Worm (Caenorhabditis elegans) whole organism, early embryonic: ENCODE measurements around the gene gpa-11.

Experiments
- B0310.2 ChIP-seq: sonication (generic microtip); optimal IDR thresholded peaks from 2 replicates; lab custom pipeline; 2016; ENCODE audit warnings: mild to moderate bottlenecking, missing genetic modification characterization, missing compliant biosample characterization
- F13C5.2 ChIP-seq: sonication (generic microtip); optimal IDR thresholded peaks from 2 replicates; lab custom pipeline; 2017; ENCODE audit warnings: mild to moderate bottlenecking, missing genetic modification characterization, inconsistent platforms, missing compliant biosample characterization
- aly-1 ChIP-seq: sonication (generic microtip); optimal IDR thresholded peaks from 2 replicates; lab custom pipeline; 2016; ENCODE audit warnings: missing genetic modification characterization, missing compliant biosample characterization
- ama-1 ChIP-seq: fragments of 150-350 bp; optimal IDR thresholded peaks from 2 replicates; lab custom pipeline; 2014
- ceh-13 ChIP-seq: fragments of 200-800 bp; sonication (Bioruptor generic); optimal IDR thresholded peaks from 2 replicates; lab custom pipeline; 2018; ENCODE audit warnings: mild to moderate bottlenecking, missing genetic modification characterization, missing compliant biosample characterization
- ceh-36 ChIP-seq: sonication (generic microtip); optimal IDR thresholded peaks from 2 replicates; lab custom pipeline; 2016; ENCODE audit warnings: missing genetic modification characterization, inconsistent platforms, missing compliant biosample characterization
- ets-7 ChIP-seq: sonication (generic microtip); optimal IDR thresholded peaks from 2 replicates; lab custom pipeline; 2016; ENCODE audit warnings: missing genotype, missing genetic modification characterization, missing compliant biosample characterization
- flt-1 ChIP-seq: fragments of 200-800 bp; sonication (Bioruptor generic); IDR thresholded peaks from 2 replicates; pipeline ENCODE4 v1.3.6; 2022; ENCODE audit warnings: missing genetic modification characterization, missing compliant biosample characterization
- hmbx-1 ChIP-seq: sonication (generic microtip); optimal IDR thresholded peaks from 2 replicates; lab custom pipeline; 2016; ENCODE audit warnings: mild to moderate bottlenecking, missing genetic modification characterization, missing compliant biosample characterization
- hmg-4 ChIP-seq: fragments of 200-800 bp; sonication (Bioruptor generic); optimal IDR thresholded peaks from 2 replicates; lab custom pipeline; 2018; ENCODE audit warnings: mild to moderate bottlenecking, missing genetic modification characterization, missing compliant biosample characterization
- hnd-1 ChIP-seq: sonication (generic microtip); optimal IDR thresholded peaks from 2 replicates; lab custom pipeline; 2016; ENCODE audit warnings: missing genetic modification characterization, missing compliant biosample characterization
- pes-1 ChIP-seq: fragments of 200-800 bp; sonication (Bioruptor generic); IDR thresholded peaks from 2 replicates; pipeline ENCODE4 v1.3.6; 2022; ENCODE audit warnings: missing genetic modification reagents, missing genetic modification characterization, missing compliant biosample characterization
- scrt-1 ChIP-seq: fragments of 200-800 bp; sonication (Bioruptor generic); IDR thresholded peaks from 2 replicates; pipeline ENCODE4 v1.3.6; 2022; ENCODE audit warnings: missing genetic modification characterization, missing compliant biosample characterization
- sea-1 ChIP-seq: fragments of 200-800 bp; sonication (Bioruptor generic); conservative IDR thresholded peaks from 2 replicates; pipeline ENCODE4 v1.3.6; 2022; ENCODE audit warnings: missing genetic modification characterization, missing compliant biosample characterization
- tbx-11 ChIP-seq: fragments of 200-800 bp; sonication (Bioruptor generic); IDR thresholded peaks from 2 replicates; pipeline ENCODE4 v1.3.6; 2022; ENCODE audit warnings: missing genetic modification characterization, missing compliant biosample characterization
- tbx-37 ChIP-seq: fragments of 200-800 bp; sonication (Bioruptor generic); conservative IDR thresholded peaks from 2 replicates; pipeline ENCODE4 v1.3.6; 2022; ENCODE audit warnings: missing genetic modification reagents, missing genetic modification characterization, missing compliant biosample characterization
- tra-4 ChIP-seq: sonication (generic microtip); optimal IDR thresholded peaks from 2 replicates; lab custom pipeline; 2017; ENCODE audit warnings: missing genetic modification characterization, missing compliant biosample characterization

gpa-11 gene

DNA sequence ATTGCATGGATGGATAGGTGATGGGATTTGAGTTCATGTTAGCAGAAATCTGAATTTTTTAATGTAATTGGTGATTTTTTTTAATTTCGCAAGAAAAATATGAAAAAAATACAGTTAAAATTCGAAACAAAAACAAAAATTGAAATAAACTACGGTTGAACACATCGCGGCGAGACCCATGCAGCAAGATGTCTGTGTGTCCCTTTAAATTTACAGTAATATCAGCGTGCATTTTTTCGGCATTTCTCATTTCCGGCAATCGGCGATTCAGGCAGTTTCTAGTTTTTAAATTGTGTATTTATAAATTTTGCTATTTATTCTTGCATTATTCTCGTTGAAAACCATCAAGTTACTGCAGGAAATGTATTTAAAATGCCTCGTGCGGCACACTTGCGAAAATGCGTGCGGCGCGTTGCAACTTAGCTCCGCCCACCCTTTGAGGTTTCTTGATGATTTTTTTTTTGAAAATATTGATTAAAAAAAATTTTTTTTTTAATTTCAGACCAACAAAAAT lies 9.2 kb upstream of the gpa-11 start, which contains the start of the genes fbxc-44 and C16A11.2:
Gene fbxc-44, minus strand, starts transcription at position 51 of the 514 bp plus-strand sequence.
Gene C16A11.2, plus strand, starts transcription at position 503 of the 514 bp plus-strand sequence.
- TF ChIP-seq tra-4 (tag; lab: Kevin White, UChicago) (peak; percentile 15), scrt-1 (GFP tag; lab: Robert Waterston, UW) (peak; percentile 76), sea-1 (0 out of 2 replicates have a peak, but pooled peaks have one; percentile 42), hmg-4 (GFP tag; lab: Kevin White, UChicago) (peak; percentile 63), tbx-37 (GFP tag; lab: Robert Waterston, UW) (peak; percentile 74), ceh-36 (tag; lab: Kevin White, UChicago) (peak; percentile 77), ceh-13 (peak; percentile 48), flt-1 (peak; percentile 68), ets-7 (no peak), B0310.2 (tag; lab: Kevin White, UChicago) (peak; percentile 17), F13C5.2 (tag; lab: Kevin White, UChicago) (peak; percentile 84), hnd-1 (peak; percentile 58), hmbx-1 (tag; lab: Kevin White, UChicago) (peak; percentile 11), tbx-11 (GFP tag; lab: Robert Waterston, UW) (peak; percentile 79), ama-1 (lab: Kevin White, UChicago) (no peak), aly-1 (tag; lab: Kevin White, UChicago) (peak; percentile 51), pes-1 (peak; percentile 88)

DNA sequence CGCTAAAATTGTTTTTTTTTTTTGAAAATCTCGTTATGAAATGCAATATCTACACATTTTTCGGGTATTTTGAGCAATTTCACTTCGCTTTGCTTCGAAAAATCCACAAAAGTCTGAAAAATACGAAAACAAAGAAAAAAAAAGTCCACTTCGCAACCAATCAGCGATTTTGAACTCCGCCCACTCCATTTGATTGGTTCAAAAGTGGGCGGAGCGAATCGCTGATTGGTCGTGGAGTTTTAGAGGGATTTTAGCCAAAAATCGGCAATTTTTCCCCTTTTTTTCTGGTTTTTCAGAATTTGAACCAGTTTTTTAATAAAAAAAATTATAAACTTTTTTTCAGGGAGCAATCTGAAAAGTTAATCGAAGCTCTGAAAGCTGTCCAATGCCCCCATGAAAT lies 8.0 kb upstream of the gpa-11 start:
- no peak for TF ChIP-seq pes-1
- no peak for TF ChIP-seq ceh-13
- no peak for TF ChIP-seq ets-7
- TF ChIP-seq aly-1 (tag; lab: Kevin White, UChicago), result no peak
- TF ChIP-seq hnd-1, result no peak
- no peak for TF ChIP-seq hmbx-1 (tag; lab: Kevin White, UChicago)
- TF ChIP-seq ceh-36 (tag; lab: Kevin White, UChicago), result no peak
- TF ChIP-seq tbx-37 (GFP tag; lab: Robert Waterston, UW), result no peak
- no peak for TF ChIP-seq F13C5.2 (tag; lab: Kevin White, UChicago)
- TF ChIP-seq ama-1 (lab: Kevin White, UChicago), result no peak
- TF ChIP-seq B0310.2 (tag; lab: Kevin White, UChicago), result no peak
- TF ChIP-seq sea-1, result no peak
- no peak for TF ChIP-seq hmg-4 (GFP tag; lab: Kevin White, UChicago)
- no peak for TF ChIP-seq scrt-1 (GFP tag; lab: Robert Waterston, UW)
- TF ChIP-seq tra-4 (tag; lab: Kevin White, UChicago), result no peak
- TF ChIP-seq tbx-11 (GFP tag; lab: Robert Waterston, UW), result no peak
- TF ChIP-seq flt-1, result no peak

DNA sequence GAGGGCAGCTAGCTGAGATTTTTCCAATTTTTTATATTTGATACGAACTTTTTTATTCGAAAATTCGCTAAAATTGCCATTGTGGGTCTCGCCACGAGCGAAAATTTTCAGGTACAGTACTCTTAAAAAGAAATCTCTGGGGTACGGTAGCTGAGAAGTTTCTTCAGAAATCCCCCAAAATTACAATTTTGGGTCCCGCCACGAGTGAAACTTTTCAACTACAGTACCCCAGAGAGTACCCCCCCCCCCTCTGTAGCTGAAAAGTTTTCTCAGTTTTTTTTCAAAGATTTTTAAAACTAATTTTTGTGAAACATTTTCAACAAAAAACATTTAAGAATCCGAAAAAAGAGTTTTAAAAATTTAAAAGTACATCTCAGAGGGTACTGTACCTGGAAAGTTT lies 2.0 kb upstream of the gpa-11 start:
- TF ChIP-seq scrt-1 (GFP tag; lab: Robert Waterston, UW) (no peak), ama-1 (lab: Kevin White, UChicago) (no peak), flt-1 (no peak), tra-4 (tag; lab: Kevin White, UChicago) (no peak), hnd-1 (no peak), tbx-11 (GFP tag; lab: Robert Waterston, UW) (no peak), F13C5.2 (tag; lab: Kevin White, UChicago) (no peak), aly-1 (tag; lab: Kevin White, UChicago) (no peak), hmg-4 (GFP tag; lab: Kevin White, UChicago) (no peak), ceh-13 (no peak), ceh-36 (tag; lab: Kevin White, UChicago) (no peak), sea-1 (no peak), pes-1 (no peak), tbx-37 (GFP tag; lab: Robert Waterston, UW) (no peak), hmbx-1 (tag; lab: Kevin White, UChicago) (no peak), B0310.2 (tag; lab: Kevin White, UChicago) (no peak), ets-7 (no peak)

ce11 chrII:4256541-4257001 lies 9.6 kb downstream of the gpa-11 start, which contains the start of gene C16A11.7:
TSS of gene C16A11.7 (minus strand) at chrII:4256951.
- TF ChIP-seq tbx-11 (GFP tag; lab: Robert Waterston, UW) (no peak), aly-1 (tag; lab: Kevin White, UChicago) (no peak), hnd-1 (no peak), sea-1 (no peak), B0310.2 (tag; lab: Kevin White, UChicago) (no peak), pes-1 (no peak), tbx-37 (GFP tag; lab: Robert Waterston, UW) (no peak), ama-1 (lab: Kevin White, UChicago) (no peak), hmbx-1 (tag; lab: Kevin White, UChicago) (no peak), ceh-36 (tag; lab: Kevin White, UChicago) (no peak), F13C5.2 (tag; lab: Kevin White, UChicago) (no peak), ceh-13 (no peak), ets-7 (no peak), hmg-4 (GFP tag; lab: Kevin White, UChicago) (no peak)

DNA sequence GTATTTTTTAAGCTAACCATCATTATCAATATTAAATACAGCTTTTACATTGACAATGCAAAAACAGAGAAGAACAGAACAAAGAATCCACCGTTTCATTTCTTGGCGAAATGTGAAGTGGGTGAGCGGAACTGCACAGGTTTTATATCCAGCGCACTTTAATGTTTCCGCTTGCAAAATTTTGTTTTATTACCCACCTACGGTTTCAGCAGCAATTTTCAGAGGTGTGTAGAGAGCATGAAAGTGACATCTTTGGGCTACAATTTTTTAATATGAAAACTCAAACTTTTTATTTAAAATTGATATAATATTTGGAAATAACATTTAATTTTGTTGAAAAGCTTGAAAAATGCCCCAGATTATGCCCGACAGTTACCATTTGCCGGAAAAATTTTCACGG lies 11.7 kb downstream of the gpa-11 start, which contains the start of gene clec-135:
Gene clec-135, minus strand, starts transcription at position 101 of the 400 bp plus-strand sequence.
- TF ChIP-seq sea-1 (no peak), scrt-1 (GFP tag; lab: Robert Waterston, UW) (no peak), ama-1 (lab: Kevin White, UChicago) (no peak), ceh-36 (tag; lab: Kevin White, UChicago) (no peak), tra-4 (tag; lab: Kevin White, UChicago) (no peak), B0310.2 (tag; lab: Kevin White, UChicago) (no peak), flt-1 (no peak), ceh-13 (no peak)

ce11 chrII:4267711-4268110 lies 20.7 kb downstream of the gpa-11 start:
- no peak for TF ChIP-seq tra-4 (tag; lab: Kevin White, UChicago)
- TF ChIP-seq aly-1 (tag; lab: Kevin White, UChicago), result no peak
- TF ChIP-seq tbx-11 (GFP tag; lab: Robert Waterston, UW), result no peak
- no peak for TF ChIP-seq ets-7
- no peak for TF ChIP-seq hnd-1
- no peak for TF ChIP-seq ama-1 (lab: Kevin White, UChicago)
- no peak for TF ChIP-seq tbx-37 (GFP tag; lab: Robert Waterston, UW)
- TF ChIP-seq scrt-1 (GFP tag; lab: Robert Waterston, UW), result no peak
- TF ChIP-seq sea-1, result no peak
- TF ChIP-seq ceh-13, result no peak
- TF ChIP-seq flt-1, result no peak
- no peak for TF ChIP-seq ceh-36 (tag; lab: Kevin White, UChicago)
- TF ChIP-seq hmbx-1 (tag; lab: Kevin White, UChicago), result no peak
- TF ChIP-seq F13C5.2 (tag; lab: Kevin White, UChicago), result no peak
- no peak for TF ChIP-seq pes-1
- no peak for TF ChIP-seq B0310.2 (tag; lab: Kevin White, UChicago)
